Fruit fly (Drosophila melanogaster) whole organism, embryonic: Measurements from ENCODE around the gene CG46456.

Source experiments
- Awh ChIP-seq: fragments of 200-800 bp; sonication (Bioruptor generic); IDR thresholded peaks from 2 replicates; pipeline ENCODE4, ENCODE4 v1.3.6; 2022; ENCODE audit warnings: missing biosample characterization, missing genetic modification characterization
- CG10321 ChIP-seq: fragments of 200-800 bp; sonication (Bioruptor generic); IDR thresholded peaks from 2 replicates; pipeline ENCODE4 v1.3.6; 2022; ENCODE audit warnings: missing biosample characterization, missing genetic modification characterization
- CG12744 ChIP-seq: fragments of 200-800 bp; sonication (Bioruptor generic); optimal IDR thresholded peaks from 2 replicates; lab custom pipeline; 2016; ENCODE audit warnings: missing biosample characterization, missing genetic modification characterization
- CG15479 ChIP-seq: fragments of 200-800 bp; sonication (Bioruptor generic); optimal IDR thresholded peaks from 3 replicates; lab custom pipeline; 2019; ENCODE audit warnings: missing biosample characterization, mild to moderate bottlenecking, missing genetic modification characterization, moderate library complexity
- CG15514 ChIP-seq: fragments of 200-800 bp; sonication (Bioruptor generic); optimal IDR thresholded peaks from 3 replicates; lab custom pipeline; 2017; ENCODE audit warnings: missing biosample characterization, missing genetic modification characterization, mild to moderate bottlenecking, moderate library complexity, missing genetic modification reagents
- CG15696 ChIP-seq: fragments of 200-800 bp; sonication (Bioruptor generic); optimal IDR thresholded peaks from 2 replicates; lab custom pipeline; 2019; ENCODE audit warnings: missing biosample characterization, mild to moderate bottlenecking, missing genetic modification characterization, moderate library complexity
- CG16779 ChIP-seq: fragments of 200-800 bp; sonication (Bioruptor generic); IDR thresholded peaks from 2 replicates; pipeline ENCODE4 v1.3.6; 2022; ENCODE audit warnings: missing biosample characterization, missing genetic modification characterization
- CG17186 ChIP-seq: fragments of 200-800 bp; sonication (Bioruptor generic); optimal IDR thresholded peaks from 3 replicates; lab custom pipeline; 2017; ENCODE audit warnings: missing biosample characterization, missing genetic modification reagents, missing genetic modification characterization
- CG17912 ChIP-seq: fragments of 200-800 bp; sonication (Bioruptor generic); optimal IDR thresholded peaks from 2 replicates; lab custom pipeline; 2018; ENCODE audit warnings: missing biosample characterization, mild to moderate bottlenecking, missing genetic modification characterization
- CG2678 ChIP-seq: fragments of 200-800 bp; sonication (Bioruptor generic); optimal IDR thresholded peaks from 3 replicates; lab custom pipeline; 2019; ENCODE audit warnings: missing biosample characterization, mild to moderate bottlenecking, missing genetic modification characterization, moderate library complexity
- CG30403 ChIP-seq: fragments of 200-800 bp; sonication (Bioruptor generic); optimal IDR thresholded peaks from 3 replicates; lab custom pipeline; 2016; ENCODE audit warnings: missing biosample characterization, missing genetic modification characterization
- CG31365 ChIP-seq: fragments of 200-800 bp; sonication (Bioruptor generic); optimal IDR thresholded peaks from 2 replicates; lab custom pipeline; 2018; ENCODE audit warnings: missing biosample characterization, mild to moderate bottlenecking, missing genetic modification characterization
- CG32767 ChIP-seq: fragments of 200-800 bp; sonication (Bioruptor generic); IDR thresholded peaks from 2 replicates; pipeline ENCODE4 v1.3.6; 2022; ENCODE audit warnings: missing biosample characterization, missing genetic modification characterization
- CG3281 ChIP-seq: fragments of 200-800 bp; sonication (Bioruptor generic); optimal IDR thresholded peaks from 3 replicates; lab custom pipeline; 2017; ENCODE audit warnings: missing biosample characterization, mild to moderate bottlenecking, missing genetic modification characterization
- CG33213 ChIP-seq: fragments of 200-800 bp; sonication (Bioruptor generic); optimal IDR thresholded peaks from 3 replicates; lab custom pipeline; 2016; ENCODE audit warnings: missing biosample characterization, missing genetic modification characterization
- CG3847 ChIP-seq: fragments of 200-800 bp; sonication (Bioruptor generic); IDR thresholded peaks from 2 replicates; pipeline ENCODE4 v1.3.6; 2022; ENCODE audit warnings: missing biosample characterization, missing genetic modification characterization
- CG6689 ChIP-seq: fragments of 200-800 bp; sonication (Bioruptor generic); IDR thresholded peaks from 2 replicates; pipeline ENCODE4 v1.3.6; 2022; ENCODE audit warnings: missing biosample characterization, missing genetic modification characterization
- CG7357 ChIP-seq: fragments of 200-800 bp; sonication (Bioruptor generic); IDR thresholded peaks from 3 replicates; pipeline ENCODE4 v1.3.6; 2022; ENCODE audit warnings: missing biosample characterization, missing genetic modification characterization
- CG8281 ChIP-seq: fragments of 200-800 bp; sonication (Bioruptor generic); optimal IDR thresholded peaks from 2 replicates; lab custom pipeline; 2018; ENCODE audit warnings: missing biosample characterization, mild to moderate bottlenecking, missing genetic modification characterization, moderate library complexity
- CG8290 ChIP-seq, 3 experiments: fragments of 200-800 bp; sonication (Bioruptor generic); optimal IDR thresholded peaks; 2 replicates each; lab custom pipeline; 2016 to 2019; ENCODE audit warnings: missing biosample characterization in 3 of 3, missing genetic modification characterization in 3 of 3, mild to moderate bottlenecking in 2 of 3, moderate library complexity in 1 of 3
- CG9727 ChIP-seq: fragments of 200-800 bp; sonication (Bioruptor generic); optimal IDR thresholded peaks from 3 replicates; lab custom pipeline; 2017; ENCODE audit warnings: missing biosample characterization, mild to moderate bottlenecking, missing genetic modification characterization
- CkIIα-i1 ChIP-seq: fragments of 200-800 bp; sonication (Bioruptor generic); IDR thresholded peaks from 2 replicates; pipeline ENCODE4 v1.3.6; 2022; ENCODE audit warnings: missing biosample characterization, missing genetic modification characterization
- Dfd ChIP-seq, 2 experiments: fragments of >200 bp; optimal IDR thresholded peaks; 2 replicates each; lab custom pipeline; 2017; ENCODE audit warnings: missing biosample characterization in 2 of 2, missing genetic modification characterization in 2 of 2
- Fer2 ChIP-seq: fragments of 200-800 bp; sonication (Bioruptor generic); optimal IDR thresholded peaks from 2 replicates; lab custom pipeline; 2018; ENCODE audit warnings: missing biosample characterization, mild to moderate bottlenecking, missing genetic modification characterization, moderate library complexity
- HHEX ChIP-seq: fragments of 200-800 bp; sonication (Bioruptor generic); optimal IDR thresholded peaks from 3 replicates; lab custom pipeline; 2017; ENCODE audit warnings: missing biosample characterization, mild to moderate bottlenecking, missing genetic modification characterization, missing genetic modification reagents
- HLH54F ChIP-seq: fragments of 200-800 bp; sonication (Bioruptor generic); optimal IDR thresholded peaks from 3 replicates; lab custom pipeline; 2016; ENCODE audit warnings: missing biosample characterization, missing genetic modification characterization
- Hmx ChIP-seq: fragments of 200-800 bp; sonication (Bioruptor generic); optimal IDR thresholded peaks from 2 replicates; lab custom pipeline; 2016; ENCODE audit warnings: missing biosample characterization, missing genetic modification characterization
- Hr3 ChIP-seq: fragments of 200-800 bp; sonication (Bioruptor generic); optimal IDR thresholded peaks from 3 replicates; lab custom pipeline; 2016; ENCODE audit warnings: missing biosample characterization, missing genetic modification characterization
- Kr ChIP-seq: fragments of 200-800 bp; sonication (Bioruptor generic); optimal IDR thresholded peaks from 2 replicates; lab custom pipeline; 2017; ENCODE audit warnings: missing biosample characterization, mild to moderate bottlenecking, missing genetic modification characterization
- Lim3 ChIP-seq: fragments of 200-800 bp; sonication (Bioruptor generic); IDR thresholded peaks from 2 replicates; pipeline ENCODE4 v1.3.6; 2022; ENCODE audit warnings: missing biosample characterization, missing genetic modification characterization
- MTF-1 ChIP-seq: fragments of 200-800 bp; sonication (Bioruptor generic); optimal IDR thresholded peaks from 2 replicates; lab custom pipeline; 2018; ENCODE audit warnings: missing biosample characterization, mild to moderate bottlenecking, missing genetic modification characterization, borderline replicate concordance
- Myb ChIP-seq: fragments of 200-800 bp; sonication (Bioruptor generic); optimal IDR thresholded peaks from 2 replicates; lab custom pipeline; 2016; ENCODE audit warnings: missing biosample characterization, missing genetic modification characterization
- Optix ChIP-seq: fragments of 200-800 bp; sonication (Bioruptor generic); IDR thresholded peaks from 3 replicates; pipeline ENCODE4 v1.3.6; 2022; ENCODE audit warnings: missing biosample characterization, missing genetic modification characterization
- Xbp1 ChIP-seq: fragments of 200-800 bp; sonication (Bioruptor generic); optimal IDR thresholded peaks from 3 replicates; lab custom pipeline; 2016; ENCODE audit warnings: missing biosample characterization, mild to moderate bottlenecking, missing genetic modification characterization
- fd96Cb ChIP-seq: fragments of 200-800 bp; sonication (Bioruptor generic); optimal IDR thresholded peaks from 2 replicates; lab custom pipeline; 2018; ENCODE audit warnings: missing biosample characterization, mild to moderate bottlenecking, missing genetic modification characterization, moderate library complexity
- grau ChIP-seq: fragments of 200-800 bp; optimal IDR thresholded peaks from 3 replicates; lab custom pipeline; 2019; ENCODE audit warnings: missing biosample characterization, mild to moderate bottlenecking, missing genetic modification characterization, moderate library complexity
- gt ChIP-seq: fragments of 200-800 bp; sonication (Bioruptor generic); IDR thresholded peaks from 2 replicates; pipeline ENCODE4 v1.3.6; 2022; ENCODE audit warnings: missing biosample characterization, missing genetic modification characterization
- lola ChIP-seq, 3 experiments: fragments of >200 bp in 2 of 3; fragments of 200-800 bp in 1 of 3; sonication (Bioruptor generic) in 1 of 3; optimal IDR thresholded peaks; 2 replicates each; lab custom pipeline; 2017 to 2019; ENCODE audit warnings: missing biosample characterization in 3 of 3, missing genetic modification characterization in 3 of 3, mild to moderate bottlenecking in 1 of 3, moderate library complexity in 1 of 3
- nerfin-1 ChIP-seq: fragments of 200-800 bp; sonication (Bioruptor generic); optimal IDR thresholded peaks from 3 replicates; lab custom pipeline; 2019; ENCODE audit warnings: missing biosample characterization, mild to moderate bottlenecking, missing genetic modification characterization, moderate library complexity
- nmo ChIP-seq: fragments of 200-800 bp; sonication (Bioruptor generic); optimal IDR thresholded peaks from 2 replicates; lab custom pipeline; 2018; ENCODE audit warnings: missing biosample characterization, mild to moderate bottlenecking, missing genetic modification characterization, moderate library complexity
- psq ChIP-seq: fragments of 200-800 bp; sonication (Bioruptor generic); optimal IDR thresholded peaks from 2 replicates; lab custom pipeline; 2017; ENCODE audit warnings: missing biosample characterization, missing genetic modification characterization
- sqz ChIP-seq: fragments of 200-800 bp; sonication (Bioruptor generic); optimal IDR thresholded peaks from 3 replicates; lab custom pipeline; 2018; ENCODE audit warnings: missing biosample characterization, mild to moderate bottlenecking, missing genetic modification characterization
- stc ChIP-seq: fragments of 200-800 bp; sonication (Bioruptor generic); IDR thresholded peaks from 2 replicates; pipeline ENCODE4 v1.3.6; 2022; ENCODE audit warnings: missing biosample characterization, missing genetic modification characterization
- tap ChIP-seq: fragments of 200-800 bp; optimal IDR thresholded peaks from 3 replicates; lab custom pipeline; 2019; ENCODE audit warnings: missing biosample characterization, mild to moderate bottlenecking, missing genetic modification characterization, moderate library complexity
- unc-4 ChIP-seq: fragments of 200-800 bp; sonication (Bioruptor generic); IDR thresholded peaks from 2 replicates; pipeline ENCODE4 v1.3.6; 2022; ENCODE audit warnings: missing biosample characterization, missing genetic modification characterization; ENCODE audit not compliant: partially characterized antibody
- vnd ChIP-seq: fragments of 200-800 bp; sonication (Bioruptor generic); IDR thresholded peaks from 3 replicates; pipeline ENCODE4 v1.3.6; 2022; ENCODE audit warnings: missing biosample characterization, missing genetic modification characterization; ENCODE audit not compliant: partially characterized antibody
- zen ChIP-seq: fragments of 200-800 bp; sonication (Bioruptor generic); optimal IDR thresholded peaks from 3 replicates; lab custom pipeline; 2018; ENCODE audit warnings: missing biosample characterization, mild to moderate bottlenecking, missing genetic modification characterization, moderate library complexity
- zf30C ChIP-seq: fragments of 200-800 bp; sonication (Bioruptor generic); optimal IDR thresholded peaks from 3 replicates; lab custom pipeline; 2018; ENCODE audit warnings: missing biosample characterization, mild to moderate bottlenecking, missing genetic modification characterization

The CG46456 gene

DNA sequence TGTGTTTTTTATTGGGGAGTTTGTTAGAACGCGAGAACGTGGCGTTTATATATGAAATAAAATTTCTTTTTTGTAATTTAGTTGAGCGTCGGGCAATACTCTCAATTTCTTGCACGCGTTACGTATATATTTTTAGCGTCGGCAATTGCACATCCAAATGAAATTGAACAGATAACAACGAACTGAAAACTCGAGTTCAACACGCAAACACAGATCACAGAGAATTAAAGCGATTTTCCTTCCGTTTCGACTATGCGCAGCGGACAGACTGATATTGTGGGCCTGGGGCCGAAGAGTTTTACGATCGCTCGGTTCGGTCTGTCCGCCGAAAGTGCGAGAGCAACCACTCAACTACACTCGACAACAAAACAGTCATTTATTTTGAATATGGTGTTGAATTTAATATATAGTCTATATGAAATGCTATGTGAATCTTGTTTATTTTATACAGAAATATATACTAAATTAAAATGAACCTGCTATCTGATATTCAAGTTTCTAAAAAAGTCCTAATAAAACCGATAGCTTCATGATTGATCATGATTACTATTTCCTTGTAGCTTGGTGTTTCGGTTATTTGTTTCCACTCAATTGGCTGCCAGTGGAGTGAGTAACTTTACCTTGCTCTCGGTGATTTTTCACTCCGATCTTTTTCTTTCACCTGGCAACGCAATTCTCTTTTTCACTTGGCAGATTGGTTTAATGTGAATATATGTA, at the start of gene CG46456:
Gene CG46456, minus strand, starts transcription at position 273 of the 717 bp plus-strand sequence.
- TF ChIP-seq CG12744 (GFP tag; lab: Kevin White, UChicago) (peak; percentile 58), sqz (GFP tag; lab: Kevin White, UChicago) (peak; percentile 92), Xbp1 (peak; percentile 90), CG33213 (peak; percentile 40), unc-4 (GFP tag; lab: Robert Waterston, UW) (peak; percentile 27; the same call in 1 of the 2 replicates), lola (GFP tag; optimal IDR thresholded peaks at IDR 0.05; lab: Kevin White, UChicago) (peak in 1 of 3 experiments; percentile 96), fd96Cb (tag; lab: Kevin White, UChicago) (peak; percentile 94), CG8290 (GFP tag; optimal IDR thresholded peaks at IDR 0.05; lab: Kevin White, UChicago) (peak; percentile 91), CG8290 (tag; optimal IDR thresholded peaks at IDR 0.05; lab: Kevin White, UChicago) (peak; percentile 57 to 67), CG9727 (peak; percentile 94), CG32767 (GFP tag; lab: Robert Waterston, UW) (peak; percentile 93), nerfin-1 (tag; lab: Kevin White, UChicago) (peak; percentile 96), Dfd (GFP tag; optimal IDR thresholded peaks at IDR 0.05; lab: Kevin White, UChicago) (no peak), MTF-1 (peak; percentile 85), Kr (peak; percentile 4), CG15479 (peak; percentile 49), Fer2 (tag; lab: Kevin White, UChicago) (peak; percentile 90), CG7357 (GFP tag; lab: Robert Waterston, UW) (peak; percentile 81), Awh (peak; percentile 91), CG17186 (peak; percentile 19), CG17912 (GFP tag; lab: Kevin White, UChicago) (peak; percentile 24), vnd (GFP tag; lab: Robert Waterston, UW) (peak; percentile 49; the same call in 1 of the 3 replicates), HHEX (GFP tag; lab: Kevin White, UChicago) (peak; percentile 95), stc (GFP tag; lab: Robert Waterston, UW) (peak; percentile 94), CG3847 (GFP tag; lab: Robert Waterston, UW) (peak; percentile 89), Lim3 (GFP tag; lab: Robert Waterston, UW) (peak; percentile 31; the same call in 1 of the 2 replicates), CG16779 (GFP tag; lab: Robert Waterston, UW) (peak; percentile 74; the same call in 1 of the 2 replicates), CG10321 (peak; percentile 60; the same call in 1 of the 2 replicates), Optix (GFP tag; lab: Robert Waterston, UW) (no peak; the same call in 2 of the 3 replicates), zen (tag; lab: Kevin White, UChicago) (peak; percentile 93), nmo (GFP tag; lab: Kevin White, UChicago) (peak; percentile 96), CG2678 (tag; lab: Kevin White, UChicago) (peak; percentile 98), Hr3 (GFP tag; lab: Kevin White, UChicago) (peak; percentile 87), Myb (no peak), grau (tag; lab: Kevin White, UChicago) (peak; percentile 97), CG6689 (GFP tag; lab: Robert Waterston, UW) (peak; percentile 94), CG30403 (GFP tag; lab: Kevin White, UChicago) (peak; percentile 93), zf30C (GFP tag; lab: Kevin White, UChicago) (no peak), gt (no peak), CG8281 (tag; lab: Kevin White, UChicago) (peak; percentile 84), CkIIα-i1 (GFP tag; lab: Robert Waterston, UW) (no peak), HLH54F (GFP tag; lab: Kevin White, UChicago) (peak; percentile 63), tap (tag; lab: Kevin White, UChicago) (peak; percentile 97), CG15696 (peak; percentile 95), psq (GFP tag; lab: Kevin White, UChicago) (peak; percentile 73), Hmx (GFP tag; lab: Kevin White, UChicago) (peak; percentile 66), CG15514 (peak; percentile 88), CG3281 (GFP tag; lab: Kevin White, UChicago) (peak; percentile 97), CG31365 (tag; lab: Kevin White, UChicago) (peak; percentile 83)
